Fruit fly (Drosophila melanogaster) whole organism, embryonic: ENCODE measurements around the gene Dus1.
A peak's percentile ranks its signal among the peaks of the same experiment; 100 is the strongest.

Source experiments
- Bdp1 ChIP-seq: fragments of 200-800 bp; sonication (Bioruptor generic); optimal IDR thresholded peaks from 3 replicates; lab custom pipeline; 2016; ENCODE audit warnings: missing biosample characterization, missing genetic modification characterization
- CG10321 ChIP-seq: fragments of 200-800 bp; sonication (Bioruptor generic); IDR thresholded peaks from 2 replicates; pipeline ENCODE4 v1.3.6; 2022; ENCODE audit warnings: missing biosample characterization, missing genetic modification characterization
- CG11456 ChIP-seq: fragments of 200-800 bp; sonication (Bioruptor generic); IDR thresholded peaks from 3 replicates; pipeline ENCODE4 v1.3.6; 2022; ENCODE audit warnings: missing biosample characterization, missing genetic modification characterization
- CG12659 ChIP-seq: fragments of 200-800 bp; sonication (Bioruptor generic); optimal IDR thresholded peaks from 3 replicates; lab custom pipeline; 2017; ENCODE audit warnings: mild to moderate bottlenecking, missing biosample characterization, missing genetic modification reagents, missing genetic modification characterization
- CG13424 ChIP-seq: fragments of 200-800 bp; sonication (Bioruptor generic); optimal IDR thresholded peaks from 2 replicates; lab custom pipeline; 2019; ENCODE audit warnings: missing biosample characterization, mild to moderate bottlenecking, missing genetic modification characterization, moderate library complexity
- CG13775 ChIP-seq: fragments of 200-800 bp; sonication (Bioruptor generic); optimal IDR thresholded peaks from 3 replicates; lab custom pipeline; 2017; ENCODE audit warnings: missing biosample characterization, mild to moderate bottlenecking, missing genetic modification characterization
- CG15269 ChIP-seq: fragments of 200-800 bp; sonication (Bioruptor generic); optimal IDR thresholded peaks from 2 replicates; lab custom pipeline; 2018; ENCODE audit warnings: missing biosample characterization, mild to moderate bottlenecking, missing genetic modification characterization, moderate library complexity
- CG17829 ChIP-seq: fragments of 200-800 bp; optimal IDR thresholded peaks from 2 replicates; lab custom pipeline; 2019; ENCODE audit warnings: missing biosample characterization, mild to moderate bottlenecking, missing genetic modification characterization, moderate library complexity
- CG18262 ChIP-seq: fragments of 200-800 bp; optimal IDR thresholded peaks from 3 replicates; lab custom pipeline; 2019; ENCODE audit warnings: missing biosample characterization, mild to moderate bottlenecking, missing genetic modification characterization, moderate library complexity
- CG18764 ChIP-seq: fragments of 200-800 bp; sonication (Bioruptor generic); optimal IDR thresholded peaks from 3 replicates; lab custom pipeline; 2016; ENCODE audit warnings: missing biosample characterization, missing genetic modification characterization
- CG2712 ChIP-seq: fragments of 200-800 bp; optimal IDR thresholded peaks from 3 replicates; lab custom pipeline; 2019; ENCODE audit warnings: missing biosample characterization, mild to moderate bottlenecking, missing genetic modification characterization, moderate library complexity
- CG6765 ChIP-seq: fragments of 200-800 bp; sonication (Bioruptor generic); optimal IDR thresholded peaks from 3 replicates; lab custom pipeline; 2017; ENCODE audit warnings: missing biosample characterization, mild to moderate bottlenecking, missing genetic modification characterization
- CG7963 ChIP-seq: fragments of 200-800 bp; sonication (Bioruptor generic); IDR thresholded peaks from 3 replicates; pipeline ENCODE4 v1.3.6; 2022; ENCODE audit warnings: missing biosample characterization, missing genetic modification characterization; ENCODE audit not compliant: partially characterized antibody
- CG9797 ChIP-seq: fragments of 200-800 bp; sonication (Bioruptor generic); optimal IDR thresholded peaks from 3 replicates; lab custom pipeline; 2018; ENCODE audit warnings: missing biosample characterization, mild to moderate bottlenecking, missing genetic modification characterization
- D ChIP-seq, 2 experiments: fragments of 200-800 bp in 1 of 2; fragments of >200 bp in 1 of 2; sonication (Bioruptor generic) in 1 of 2; optimal IDR thresholded peaks; 2 replicates in 1 of 2; 3 replicates in 1 of 2; lab custom pipeline; 2017; ENCODE audit warnings: mild to moderate bottlenecking in 1 of 2, missing biosample characterization in 1 of 2, missing genetic modification characterization in 1 of 2, missing genetic modification reagents in 1 of 2
- Dbx ChIP-seq: fragments of 200-800 bp; sonication (Bioruptor generic); IDR thresholded peaks from 3 replicates; pipeline ENCODE4 v1.3.6; 2022; ENCODE audit warnings: missing biosample characterization, missing genetic modification characterization
- Dip3 ChIP-seq: fragments of 200-800 bp; sonication (Bioruptor generic); optimal IDR thresholded peaks from 3 replicates; lab custom pipeline; 2016; ENCODE audit warnings: missing biosample characterization, missing genetic modification characterization
- Dp ChIP-seq: fragments of 200-800 bp; sonication (Bioruptor generic); optimal IDR thresholded peaks from 2 replicates; lab custom pipeline; 2018; ENCODE audit warnings: missing biosample characterization, mild to moderate bottlenecking, missing genetic modification characterization, moderate library complexity
- Gsc ChIP-seq: fragments of 200-800 bp; sonication (Bioruptor generic); IDR thresholded peaks from 2 replicates; pipeline ENCODE4 v1.3.6; 2022; ENCODE audit warnings: missing biosample characterization, missing genetic modification characterization
- HLH3B ChIP-seq: fragments of 200-800 bp; sonication (Bioruptor generic); IDR thresholded peaks from 2 replicates; pipeline ENCODE4 v1.3.6; 2022; ENCODE audit warnings: missing biosample characterization, missing genetic modification characterization
- HLH54F ChIP-seq: fragments of 200-800 bp; sonication (Bioruptor generic); optimal IDR thresholded peaks from 3 replicates; lab custom pipeline; 2016; ENCODE audit warnings: missing biosample characterization, missing genetic modification characterization
- Hand ChIP-seq: fragments of 200-800 bp; sonication (Bioruptor generic); optimal IDR thresholded peaks from 2 replicates; lab custom pipeline; 2017; ENCODE audit warnings: mild to moderate bottlenecking, missing biosample characterization, missing genetic modification reagents, missing genetic modification characterization
- Hr39 ChIP-seq: fragments of >200 bp; optimal IDR thresholded peaks from 2 replicates; lab custom pipeline; 2017
- Lhr ChIP-seq: fragments of 200-800 bp; sonication (Bioruptor generic); optimal IDR thresholded peaks from 3 replicates; lab custom pipeline; 2017; ENCODE audit warnings: mild to moderate bottlenecking, missing biosample characterization, missing genetic modification reagents, missing genetic modification characterization
- MTF-1 ChIP-seq: fragments of 200-800 bp; sonication (Bioruptor generic); optimal IDR thresholded peaks from 2 replicates; lab custom pipeline; 2018; ENCODE audit warnings: missing biosample characterization, mild to moderate bottlenecking, missing genetic modification characterization, borderline replicate concordance
- Meics ChIP-seq: fragments of 200-800 bp; sonication (Bioruptor generic); optimal IDR thresholded peaks from 2 replicates; lab custom pipeline; 2017; ENCODE audit warnings: missing biosample characterization, mild to moderate bottlenecking, missing genetic modification characterization
- NFAT ChIP-seq: fragments of 200-800 bp; sonication (Bioruptor generic); IDR thresholded peaks from 2 replicates; pipeline ENCODE4 v1.3.6; 2022; ENCODE audit warnings: missing biosample characterization, missing genetic modification characterization
- Neu2 ChIP-seq: fragments of 200-800 bp; sonication (Bioruptor generic); optimal IDR thresholded peaks from 3 replicates; lab custom pipeline; 2016; ENCODE audit warnings: missing biosample characterization, missing genetic modification characterization, borderline replicate concordance
- Ptx1 ChIP-seq: fragments of 200-800 bp; sonication (Bioruptor generic); IDR thresholded peaks from 2 replicates; pipeline ENCODE4 v1.3.6; 2022; ENCODE audit warnings: missing biosample characterization, missing genetic modification characterization
- Sox102F ChIP-seq: fragments of 200-800 bp; sonication (Bioruptor generic); optimal IDR thresholded peaks from 2 replicates; lab custom pipeline; 2018; ENCODE audit warnings: missing biosample characterization, mild to moderate bottlenecking, missing genetic modification characterization, moderate library complexity
- al ChIP-seq: fragments of 200-800 bp; sonication (Bioruptor generic); IDR thresholded peaks from 2 replicates; pipeline ENCODE4 v1.3.6; 2022; ENCODE audit warnings: missing biosample characterization, missing genetic modification characterization
- ash1 ChIP-seq: fragments of 200-800 bp; sonication (Bioruptor generic); optimal IDR thresholded peaks from 2 replicates; lab custom pipeline; 2018; ENCODE audit warnings: missing biosample characterization, mild to moderate bottlenecking, missing genetic modification characterization
- crc ChIP-seq: fragments of 200-800 bp; sonication (Bioruptor generic); optimal IDR thresholded peaks from 2 replicates; lab custom pipeline; 2016; ENCODE audit warnings: missing biosample characterization, missing genetic modification characterization
- croc ChIP-seq: fragments of 200-800 bp; sonication (Bioruptor generic); conservative IDR thresholded peaks from 3 replicates; pipeline ENCODE4 v1.3.6; 2022; ENCODE audit warnings: missing biosample characterization, missing genetic modification characterization
- en ChIP-seq: fragments of 200-800 bp; sonication (Bioruptor generic); optimal IDR thresholded peaks from 2 replicates; lab custom pipeline; 2016; ENCODE audit warnings: missing biosample characterization, missing genetic modification characterization
- fu2 ChIP-seq: fragments of 200-800 bp; sonication (Bioruptor generic); optimal IDR thresholded peaks from 2 replicates; lab custom pipeline; 2016; ENCODE audit warnings: missing biosample characterization, missing genetic modification characterization
- gt ChIP-seq: fragments of 200-800 bp; sonication (Bioruptor generic); IDR thresholded peaks from 2 replicates; pipeline ENCODE4 v1.3.6; 2022; ENCODE audit warnings: missing biosample characterization, missing genetic modification characterization
- lab ChIP-seq: fragments of 200-800 bp; sonication (Bioruptor generic); optimal IDR thresholded peaks from 3 replicates; lab custom pipeline; 2017; ENCODE audit warnings: missing biosample characterization, missing genetic modification characterization, mild to moderate bottlenecking, moderate library complexity, missing genetic modification reagents
- nmo ChIP-seq: fragments of 200-800 bp; sonication (Bioruptor generic); optimal IDR thresholded peaks from 2 replicates; lab custom pipeline; 2018; ENCODE audit warnings: missing biosample characterization, mild to moderate bottlenecking, missing genetic modification characterization, moderate library complexity
- pfk ChIP-seq: fragments of 200-800 bp; sonication (Bioruptor generic); optimal IDR thresholded peaks from 2 replicates; lab custom pipeline; 2018; ENCODE audit warnings: missing biosample characterization, mild to moderate bottlenecking, missing genetic modification characterization, moderate library complexity
- pum ChIP-seq: fragments of 200-800 bp; sonication (Bioruptor generic); optimal IDR thresholded peaks from 2 replicates; lab custom pipeline; 2016; ENCODE audit warnings: missing biosample characterization, missing genetic modification characterization
- schlank ChIP-seq: fragments of 200-800 bp; sonication (Bioruptor generic); optimal IDR thresholded peaks from 2 replicates; lab custom pipeline; 2018; ENCODE audit warnings: missing biosample characterization, mild to moderate bottlenecking, missing genetic modification characterization
- sim ChIP-seq: fragments of 200-800 bp; sonication (Bioruptor generic); IDR thresholded peaks from 2 replicates; pipeline ENCODE4 v1.3.6; 2022; ENCODE audit warnings: missing biosample characterization, missing genetic modification characterization
- sug ChIP-seq: fragments of 200-800 bp; optimal IDR thresholded peaks from 2 replicates; lab custom pipeline; 2019; ENCODE audit warnings: missing biosample characterization, mild to moderate bottlenecking, missing genetic modification characterization, moderate library complexity
- trh ChIP-seq: fragments of 200-800 bp; sonication (Bioruptor generic); optimal IDR thresholded peaks from 2 replicates; lab custom pipeline; 2016; ENCODE audit warnings: missing biosample characterization, missing genetic modification characterization
- unc-4 ChIP-seq: fragments of 200-800 bp; sonication (Bioruptor generic); IDR thresholded peaks from 2 replicates; pipeline ENCODE4 v1.3.6; 2022; ENCODE audit warnings: missing biosample characterization, missing genetic modification characterization; ENCODE audit not compliant: partially characterized antibody
- yki ChIP-seq: fragments of >200 bp; optimal IDR thresholded peaks from 3 replicates; lab custom pipeline; 2018
- zen ChIP-seq: fragments of 200-800 bp; sonication (Bioruptor generic); optimal IDR thresholded peaks from 3 replicates; lab custom pipeline; 2018; ENCODE audit warnings: missing biosample characterization, mild to moderate bottlenecking, missing genetic modification characterization, moderate library complexity

Dus1 gene

dm6 chr2L:297480-298284, 26.1 kb upstream of the Dus1 start, which contains the start of gene Pi3K21B (continued):
- TF ChIP-seq gt (GFP tag; lab: Robert Waterston, UW) (0 out of 2 replicates have a peak, but pooled peaks have one; percentile 56), al (GFP tag; lab: Robert Waterston, UW) (peak; percentile 77), CG15269 (tag; lab: Kevin White, UChicago) (peak; percentile 93), Gsc (GFP tag; lab: Robert Waterston, UW) (no peak), ash1 (GFP tag; lab: Kevin White, UChicago) (peak; percentile 69), zen (tag; lab: Kevin White, UChicago) (peak; percentile 91), sug (tag; lab: Kevin White, UChicago) (peak; percentile 92), Ptx1 (peak; percentile 87), unc-4 (peak; percentile 34; the same call in 1 of the 2 replicates), CG9797 (GFP tag; lab: Kevin White, UChicago) (peak; percentile 46), pfk (GFP tag; lab: Kevin White, UChicago) (peak; percentile 55), yki (lab: Kevin White, UChicago) (no peak), en (GFP tag; lab: Kevin White, UChicago) (peak; percentile 58), MTF-1 (GFP tag; lab: Kevin White, UChicago) (peak; percentile 35), Dip3 (peak; percentile 95), CG18262 (tag; lab: Kevin White, UChicago) (peak; percentile 88), NFAT (GFP tag; lab: Robert Waterston, UW) (peak; percentile 86), Sox102F (GFP tag; lab: Kevin White, UChicago) (peak; percentile 87), CG13424 (peak; percentile 93), CG6765 (GFP tag; lab: Kevin White, UChicago) (peak; percentile 72), Meics (GFP tag; lab: Kevin White, UChicago) (peak; percentile 87), CG10321 (GFP tag; lab: Robert Waterston, UW) (peak; percentile 20; the same call in 1 of the 2 replicates), Lhr (peak; percentile 60), CG7963 (GFP tag; lab: Robert Waterston, UW) (0 out of 3 replicates have a peak, but pooled peaks have one; percentile 24), Hr39 (lab: Kevin White, UChicago) (no peak), schlank (tag; lab: Kevin White, UChicago) (peak; percentile 38), HLH3B (GFP tag; lab: Robert Waterston, UW) (peak; percentile 69), croc (GFP tag; lab: Robert Waterston, UW) (peak; percentile 67), D (optimal IDR thresholded peaks at IDR 0.05; lab: Kevin White, UChicago) (no peak), D (GFP tag; optimal IDR thresholded peaks at IDR 0.05; lab: Kevin White, UChicago) (peak; percentile 77), crc (GFP tag; lab: Kevin White, UChicago) (peak; percentile 77), nmo (GFP tag; lab: Kevin White, UChicago) (peak; percentile 93), fu2 (GFP tag; lab: Kevin White, UChicago) (peak; percentile 93), sim (GFP tag; lab: Robert Waterston, UW) (no peak), Dbx (peak; percentile 93), pum (GFP tag; lab: Kevin White, UChicago) (peak; percentile 93), CG17829 (peak; percentile 89), Neu2 (GFP tag; lab: Kevin White, UChicago) (peak; percentile 58), CG11456 (GFP tag; lab: Robert Waterston, UW) (peak; percentile 96), CG13775 (GFP tag; lab: Kevin White, UChicago) (peak; percentile 95), CG18764 (GFP tag; lab: Kevin White, UChicago) (peak; percentile 81), CG2712 (tag; lab: Kevin White, UChicago) (peak; percentile 92), HLH54F (GFP tag; lab: Kevin White, UChicago) (peak; percentile 96), Dp (peak; percentile 87), trh (GFP tag; lab: Kevin White, UChicago) (peak; percentile 78), lab (peak; percentile 92), CG12659 (GFP tag; lab: Kevin White, UChicago) (peak; percentile 96), Hand (peak; percentile 73), Bdp1 (GFP tag; lab: Kevin White, UChicago) (peak; percentile 86)
